Worm (Caenorhabditis elegans) whole organism, young adult: Measurements from ENCODE around the gene lido-9.

Source experiments
- B0035.1 ChIP-seq: sonication (generic microtip); optimal IDR thresholded peaks from 2 replicates; lab custom pipeline; 2016; ENCODE audit warnings: missing genetic modification characterization, mild to moderate bottlenecking, missing compliant biosample characterization, missing genotype, missing genetic modification reagents
- B0261.1 ChIP-seq: sonication (generic microtip); optimal IDR thresholded peaks from 2 replicates; lab custom pipeline; 2016; ENCODE audit warnings: mild to moderate bottlenecking, missing genetic modification characterization, moderate library complexity, missing compliant biosample characterization
- B0336.3 ChIP-seq: fragments of 200-800 bp; sonication (Bioruptor generic); IDR thresholded peaks from 2 replicates; pipeline ENCODE4 v1.3.6; 2022; ENCODE audit warnings: missing genetic modification characterization, missing compliant biosample characterization
- F10E7.11 ChIP-seq: sonication (generic microtip); optimal IDR thresholded peaks from 2 replicates; lab custom pipeline; 2017; ENCODE audit warnings: mild to moderate bottlenecking, missing genetic modification characterization, moderate library complexity, missing compliant biosample characterization
- F22D6.2 ChIP-seq: sonication (generic microtip); optimal IDR thresholded peaks from 2 replicates; lab custom pipeline; 2016; ENCODE audit warnings: mild to moderate bottlenecking, missing genetic modification characterization, missing compliant biosample characterization
- F55B11.4 ChIP-seq: sonication (generic microtip); optimal IDR thresholded peaks from 2 replicates; lab custom pipeline; 2016; ENCODE audit warnings: missing compliant biosample characterization, missing genetic modification characterization, borderline replicate concordance; ENCODE audit not compliant: insufficient read depth
- F57C9.4 ChIP-seq: sonication (generic microtip); optimal IDR thresholded peaks from 2 replicates; lab custom pipeline; 2017; ENCODE audit warnings: mild to moderate bottlenecking, missing genetic modification characterization, missing compliant biosample characterization
- K12H6.12 ChIP-seq: fragments of 200-800 bp; sonication (Bioruptor generic); optimal IDR thresholded peaks from 2 replicates; lab custom pipeline; 2018; ENCODE audit warnings: mild to moderate bottlenecking, missing genetic modification characterization, missing compliant biosample characterization
- Y95B8A.8 ChIP-seq: fragments of 200-800 bp; sonication (Bioruptor generic); IDR thresholded peaks from 2 replicates; pipeline ENCODE4 v1.3.6; 2022; ENCODE audit warnings: missing genetic modification reagents, missing genetic modification characterization, missing compliant biosample characterization
- cebp-1 ChIP-seq, 2 experiments: fragments of 200-800 bp in 1 of 2; sonication (Bioruptor generic) in 1 of 2; sonication (generic microtip) in 1 of 2; IDR thresholded peaks in 1 of 2; optimal IDR thresholded peaks in 1 of 2; 2 replicates each; pipeline versions ENCODE4 v1.3.6 to Lab custom; 2017 to 2022; ENCODE audit warnings: missing compliant biosample characterization in 2 of 2, missing genetic modification characterization in 2 of 2, mild to moderate bottlenecking in 1 of 2, missing genetic modification reagents in 1 of 2, moderate library complexity in 1 of 2
- ceh-27 ChIP-seq: fragments of 200-800 bp; sonication (Bioruptor generic); optimal IDR thresholded peaks from 2 replicates; lab custom pipeline; 2018; ENCODE audit warnings: mild to moderate bottlenecking, missing genetic modification characterization, moderate library complexity, missing compliant biosample characterization
- ceh-79 ChIP-seq: sonication (generic microtip); optimal IDR thresholded peaks from 2 replicates; lab custom pipeline; 2017; ENCODE audit warnings: mild to moderate bottlenecking, missing genetic modification characterization, missing compliant biosample characterization
- chd-7 ChIP-seq: sonication (generic microtip); optimal IDR thresholded peaks from 2 replicates; lab custom pipeline; 2016; ENCODE audit warnings: mild to moderate bottlenecking, missing genetic modification characterization, moderate library complexity, missing compliant biosample characterization
- dox-1 ChIP-seq: fragments of 200-800 bp; sonication (Bioruptor generic); IDR thresholded peaks from 2 replicates; pipeline ENCODE4 v1.3.6; 2022; ENCODE audit warnings: missing genetic modification reagents, missing genetic modification characterization, missing compliant biosample characterization
- egl-44 ChIP-seq: fragments of 200-800 bp; sonication (Bioruptor generic); IDR thresholded peaks from 2 replicates; pipeline ENCODE4 v1.3.6; 2022; ENCODE audit warnings: missing genetic modification reagents, missing genetic modification characterization, missing compliant biosample characterization
- egrh-3 ChIP-seq: fragments of 200-800 bp; sonication (Bioruptor generic); IDR thresholded peaks from 2 replicates; pipeline ENCODE4 v1.3.6; 2022; ENCODE audit warnings: missing genetic modification reagents, missing genetic modification characterization, missing compliant biosample characterization
- fkh-3 ChIP-seq: sonication (generic microtip); optimal IDR thresholded peaks from 2 replicates; lab custom pipeline; 2016; ENCODE audit warnings: mild to moderate bottlenecking, missing genetic modification characterization, missing compliant biosample characterization
- gei-17 ChIP-seq: fragments of 200-800 bp; sonication (Bioruptor generic); optimal IDR thresholded peaks from 2 replicates; lab custom pipeline; 2018; ENCODE audit warnings: mild to moderate bottlenecking, missing genetic modification characterization, missing compliant biosample characterization
- hrde-1 ChIP-seq: sonication (generic microtip); optimal IDR thresholded peaks from 2 replicates; lab custom pipeline; 2016; ENCODE audit warnings: missing genetic modification characterization, mild to moderate bottlenecking, missing compliant biosample characterization, moderate library complexity, missing genotype, missing genetic modification reagents, borderline replicate concordance
- lin-26 ChIP-seq: fragments of 200-800 bp; sonication (Bioruptor generic); IDR thresholded peaks from 2 replicates; pipeline ENCODE4 v1.3.6; 2022; ENCODE audit warnings: missing genetic modification reagents, missing genetic modification characterization, missing compliant biosample characterization
- lsy-27 ChIP-seq: sonication (generic microtip); optimal IDR thresholded peaks from 2 replicates; lab custom pipeline; 2017; ENCODE audit warnings: missing genetic modification characterization, mild to moderate bottlenecking, missing compliant biosample characterization, antibody characterized with exemption, missing genotype, borderline replicate concordance; ENCODE audit not compliant: insufficient read depth
- madf-3 ChIP-seq: fragments of 200-800 bp; sonication (Bioruptor generic); IDR thresholded peaks from 2 replicates; pipeline ENCODE4 v1.3.6; 2022; ENCODE audit warnings: missing genetic modification reagents, missing genetic modification characterization, missing compliant biosample characterization
- madf-6 ChIP-seq: fragments of 200-800 bp; sonication (Bioruptor generic); IDR thresholded peaks from 2 replicates; pipeline ENCODE4 v1.3.6; 2022; ENCODE audit warnings: missing genetic modification reagents, missing genetic modification characterization, missing compliant biosample characterization
- mcd-1 ChIP-seq: fragments of 200-800 bp; sonication (Bioruptor generic); IDR thresholded peaks from 2 replicates; pipeline ENCODE4 v1.3.6; 2022; ENCODE audit warnings: missing genetic modification reagents, missing genetic modification characterization, missing compliant biosample characterization
- mel-28 ChIP-seq: sonication (generic microtip); optimal IDR thresholded peaks from 2 replicates; lab custom pipeline; 2016; ENCODE audit warnings: borderline replicate concordance, mild to moderate bottlenecking, missing genetic modification characterization, missing compliant biosample characterization
- nhr-179 ChIP-seq: sonication (generic microtip); optimal IDR thresholded peaks from 2 replicates; lab custom pipeline; 2016; ENCODE audit warnings: mild to moderate bottlenecking, missing genetic modification characterization, missing compliant biosample characterization
- rcor-1 ChIP-seq: fragments of 200-800 bp; sonication (Bioruptor generic); IDR thresholded peaks from 2 replicates; pipeline ENCODE4 v1.3.6; 2022; ENCODE audit warnings: missing genetic modification reagents, missing genetic modification characterization, missing compliant biosample characterization
- rec-8 ChIP-seq, 2 experiments: sonication (generic microtip); optimal IDR thresholded peaks; 2 replicates each; lab custom pipeline; 2016; ENCODE audit warnings: mild to moderate bottlenecking in 2 of 2, missing genetic modification characterization in 2 of 2, missing genetic modification reagents in 2 of 2, missing genotype in 2 of 2, missing biosample characterization in 1 of 2, missing compliant biosample characterization in 1 of 2, moderate library complexity in 1 of 2
- tbp1 ChIP-seq: fragments of 200-800 bp; sonication (Bioruptor generic); optimal IDR thresholded peaks from 2 replicates; lab custom pipeline; 2018; ENCODE audit warnings: mild to moderate bottlenecking, missing genetic modification characterization, missing compliant biosample characterization
- tlf-1 ChIP-seq: fragments of 200-800 bp; sonication (Bioruptor generic); optimal IDR thresholded peaks from 2 replicates; lab custom pipeline; 2018; ENCODE audit warnings: mild to moderate bottlenecking, missing genetic modification characterization, missing compliant biosample characterization
- zfh-2 ChIP-seq: fragments of 200-800 bp; sonication (Bioruptor generic); conservative IDR thresholded peaks from 2 replicates; pipeline ENCODE4 v1.3.6; 2022; ENCODE audit warnings: missing genetic modification reagents, missing genetic modification characterization, missing compliant biosample characterization
- ztf-18 ChIP-seq: sonication (generic microtip); optimal IDR thresholded peaks from 2 replicates; lab custom pipeline; 2016; ENCODE audit warnings: missing genotype, mild to moderate bottlenecking, missing genetic modification characterization, missing compliant biosample characterization
- ztf-26 ChIP-seq: sonication (generic microtip); optimal IDR thresholded peaks from 2 replicates; lab custom pipeline; 2017; ENCODE audit warnings: missing genetic modification characterization, missing compliant biosample characterization

lido-9 gene

DNA sequence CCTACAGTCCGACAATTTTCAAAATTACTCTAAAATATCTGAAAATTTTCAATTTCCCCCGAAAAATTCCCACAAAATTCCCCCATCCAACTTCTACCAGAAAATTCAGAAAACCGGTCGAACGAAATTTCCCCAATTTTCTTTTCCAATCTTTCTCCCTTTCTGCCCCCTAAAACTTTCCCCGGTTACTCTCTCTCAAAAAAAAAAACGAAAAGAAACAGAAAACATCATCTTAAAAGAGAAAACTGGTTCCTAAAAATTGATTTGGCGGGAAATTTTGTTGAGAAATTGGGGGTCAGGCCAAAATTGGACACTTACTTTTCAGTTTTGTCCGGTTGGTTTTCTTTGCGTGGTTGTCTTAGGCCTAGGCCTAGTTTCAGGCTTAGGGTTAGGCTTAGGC, 22.9 kb upstream of the lido-9 start:
- TF ChIP-seq ztf-26 (tag; lab: Kevin White, UChicago) (no peak), B0035.1 (tag; lab: Kevin White, UChicago) (no peak), tbp1 (GFP tag; lab: Kevin White, UChicago) (no peak), Y95B8A.8 (GFP tag; lab: Robert Waterston, UW) (no peak), K12H6.12 (tag; lab: Kevin White, UChicago) (no peak), F55B11.4 (no peak), rec-8 (tag; optimal IDR thresholded peaks at IDR 0.05; lab: Kevin White, UChicago) (no peak)

DNA sequence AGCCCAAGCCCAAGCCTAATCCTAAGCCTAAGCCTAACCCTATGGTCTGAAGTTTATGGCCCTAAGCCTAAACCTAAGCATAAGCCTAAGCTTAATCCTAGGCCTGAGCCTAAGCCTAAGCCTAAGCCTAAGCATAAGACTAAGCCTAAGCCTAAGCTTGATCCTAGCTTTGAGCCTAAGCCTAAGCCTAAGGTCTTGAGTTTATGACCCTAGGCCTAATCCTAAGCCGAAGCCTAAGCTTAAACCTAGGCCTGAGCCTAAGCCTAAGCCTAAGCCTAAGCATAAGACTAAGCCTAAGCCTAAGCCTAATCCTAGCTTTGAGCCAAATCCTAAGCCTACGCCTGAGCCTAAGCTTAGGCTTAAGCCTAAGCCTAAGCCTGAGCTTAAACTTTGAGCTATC, 21.5 kb upstream of the lido-9 start:
- TF ChIP-seq zfh-2 (GFP tag; lab: Robert Waterston, UW) = no peak
- no peak for TF ChIP-seq F10E7.11 (tag; lab: Kevin White, UChicago)
- TF ChIP-seq cebp-1 (GFP tag; IDR thresholded peaks at IDR 0.05; lab: Robert Waterston, UW) = no peak
- TF ChIP-seq cebp-1 (tag; optimal IDR thresholded peaks at IDR 0.05; lab: Kevin White, UChicago) = no peak
- TF ChIP-seq dox-1 = 0 out of 2 replicates have a peak, but pooled peaks have one; percentile 16

ce11 chrII:2984383-2984782, 16.2 kb upstream of the lido-9 start:
- TF ChIP-seq mel-28 (tag; lab: Kevin White, UChicago) (no peak), F57C9.4 (tag; lab: Kevin White, UChicago) (no peak), rcor-1 (GFP tag; lab: Robert Waterston, UW) (no peak), B0035.1 (tag; lab: Kevin White, UChicago) (no peak), gei-17 (GFP tag; lab: Kevin White, UChicago) (no peak), ceh-79 (tag; lab: Kevin White, UChicago) (no peak), fkh-3 (no peak)
- TF ChIP-seq, all 124 proteins: peak for 0

ce11 chrII:2985446-2985845, 15.1 kb upstream of the lido-9 start:
- 0 out of 2 replicates have a peak, but pooled peaks have one; percentile 7 for TF ChIP-seq mcd-1 (GFP tag; lab: Robert Waterston, UW)
- TF ChIP-seq nhr-179 (tag; lab: Kevin White, UChicago) = no peak
- TF ChIP-seq lsy-27 (tag; lab: Kevin White, UChicago) = no peak
- 0 out of 2 replicates have a peak, but pooled peaks have one; percentile 6 for TF ChIP-seq egl-44 (GFP tag; lab: Robert Waterston, UW)
- no peak for TF ChIP-seq hrde-1 (tag; lab: Kevin White, UChicago)
- TF ChIP-seq ztf-18 (tag; lab: Kevin White, UChicago) = no peak
- TF ChIP-seq K12H6.12 (tag; lab: Kevin White, UChicago) = no peak
- peak; percentile 65; the same call in 1 of the 2 replicates for TF ChIP-seq madf-3 (GFP tag; lab: Robert Waterston, UW)
- TF ChIP-seq B0261.1 (tag; lab: Kevin White, UChicago) = no peak
- no peak for TF ChIP-seq tlf-1 (GFP tag; lab: Kevin White, UChicago)
- TF ChIP-seq zfh-2 (GFP tag; lab: Robert Waterston, UW) = peak; percentile 76; the same call in 1 of the 2 replicates
- peak; percentile 50; the same call in 1 of the 2 replicates for TF ChIP-seq lin-26
- no peak for TF ChIP-seq ceh-27 (GFP tag; lab: Kevin White, UChicago)
- TF ChIP-seq egrh-3 = peak; percentile 71; the same call in 1 of the 2 replicates
- TF ChIP-seq madf-6 = 0 out of 2 replicates have a peak, but pooled peaks have one; percentile 28
- TF ChIP-seq B0336.3 (GFP tag; lab: Robert Waterston, UW) = no peak
- peak; percentile 6 for TF ChIP-seq chd-7 (tag; lab: Kevin White, UChicago)
- peak; percentile 4 for TF ChIP-seq F22D6.2 (tag; lab: Kevin White, UChicago)
